Fruit fly (Drosophila melanogaster): ENCODE data around the gene gskt.

dm6 chr3R:31409627-31410201 lies 37.5 kb downstream of the gskt start:
- TF ChIP-seq psq (optimal IDR thresholded peaks at IDR 0.05) (no peak), CG8478 (optimal IDR thresholded peaks at IDR 0.05) (no peak), Dll (optimal IDR thresholded peaks at IDR 0.05) (no peak), pan (optimal IDR thresholded peaks at IDR 0.05) (peak; percentile 76)

Data from whole organism.